Fruit fly (Drosophila melanogaster) whole organism, embryonic: ENCODE results near the gene CG15764.
A peak's percentile ranks its signal among the peaks of the same experiment; 100 is the strongest.

Experiments
- Ada2b ChIP-seq: fragments of 200-800 bp; sonication (Bioruptor generic); IDR thresholded peaks from 2 replicates; pipeline ENCODE4 v1.3.6; 2022; ENCODE audit warnings: missing biosample characterization, missing genetic modification characterization
- Atf-2 ChIP-seq: fragments of 200-800 bp; sonication (Bioruptor generic); optimal IDR thresholded peaks from 2 replicates; lab custom pipeline; 2016; ENCODE audit warnings: missing biosample characterization, missing genetic modification characterization
- CG10147 ChIP-seq: fragments of 200-800 bp; sonication (Bioruptor generic); optimal IDR thresholded peaks from 2 replicates; lab custom pipeline; 2019; ENCODE audit warnings: missing biosample characterization, mild to moderate bottlenecking, missing genetic modification characterization, moderate library complexity
- CG11247 ChIP-seq: fragments of 200-800 bp; sonication (Bioruptor generic); IDR thresholded peaks from 2 replicates; pipeline ENCODE4 v1.3.6; 2022; ENCODE audit warnings: missing biosample characterization, missing genetic modification characterization
- CG13123 ChIP-seq: fragments of 200-800 bp; sonication (Bioruptor generic); optimal IDR thresholded peaks from 2 replicates; lab custom pipeline; 2016; ENCODE audit warnings: missing biosample characterization, missing genetic modification characterization
- CG15514 ChIP-seq: fragments of 200-800 bp; sonication (Bioruptor generic); optimal IDR thresholded peaks from 3 replicates; lab custom pipeline; 2017; ENCODE audit warnings: missing biosample characterization, missing genetic modification characterization, mild to moderate bottlenecking, moderate library complexity, missing genetic modification reagents
- CG1602 ChIP-seq: fragments of 200-800 bp; sonication (Bioruptor generic); optimal IDR thresholded peaks from 3 replicates; lab custom pipeline; 2016; ENCODE audit warnings: missing biosample characterization, missing genetic modification characterization
- CG18619 ChIP-seq: fragments of 200-800 bp; sonication (Bioruptor generic); optimal IDR thresholded peaks from 3 replicates; lab custom pipeline; 2017; ENCODE audit warnings: missing biosample characterization, mild to moderate bottlenecking, missing genetic modification characterization
- CG2129 ChIP-seq: fragments of 200-800 bp; sonication (Bioruptor generic); IDR thresholded peaks from 2 replicates; pipeline ENCODE4 v1.3.6; 2022; ENCODE audit warnings: missing biosample characterization, missing genetic modification characterization; ENCODE audit not compliant: partially characterized antibody
- CG2678 ChIP-seq: fragments of 200-800 bp; sonication (Bioruptor generic); optimal IDR thresholded peaks from 3 replicates; lab custom pipeline; 2019; ENCODE audit warnings: missing biosample characterization, mild to moderate bottlenecking, missing genetic modification characterization, moderate library complexity
- CG3838 ChIP-seq: fragments of 200-800 bp; sonication (Bioruptor generic); optimal IDR thresholded peaks from 3 replicates; lab custom pipeline; 2016; ENCODE audit warnings: missing biosample characterization, missing genetic modification characterization
- CG3995 ChIP-seq: fragments of 200-800 bp; sonication (Bioruptor generic); optimal IDR thresholded peaks from 3 replicates; lab custom pipeline; 2016; ENCODE audit warnings: missing biosample characterization, missing genetic modification characterization
- CG43689 ChIP-seq: fragments of 200-800 bp; sonication (Bioruptor generic); IDR thresholded peaks from 2 replicates; pipeline ENCODE4 v1.3.6; 2022; ENCODE audit warnings: missing biosample characterization, missing genetic modification characterization
- CG4730 ChIP-seq: fragments of 200-800 bp; sonication (Bioruptor generic); IDR thresholded peaks from 2 replicates; pipeline ENCODE4 v1.3.6; 2022; ENCODE audit warnings: missing biosample characterization, missing genetic modification characterization
- CG6254 ChIP-seq: fragments of 200-800 bp; sonication (Bioruptor generic); optimal IDR thresholded peaks from 3 replicates; lab custom pipeline; 2017; ENCODE audit warnings: mild to moderate bottlenecking, missing biosample characterization, missing genetic modification reagents, missing genetic modification characterization
- CG7839 ChIP-seq: fragments of 200-800 bp; sonication (Bioruptor generic); optimal IDR thresholded peaks from 3 replicates; lab custom pipeline; 2018; ENCODE audit warnings: missing biosample characterization, mild to moderate bottlenecking, missing genetic modification characterization, moderate library complexity
- CG9876 ChIP-seq: fragments of 200-800 bp; sonication (Bioruptor generic); optimal IDR thresholded peaks from 2 replicates; lab custom pipeline; 2016; ENCODE audit warnings: missing biosample characterization, missing genetic modification characterization
- CHES-1-like ChIP-seq: fragments of 200-800 bp; sonication (Bioruptor generic); optimal IDR thresholded peaks from 2 replicates; lab custom pipeline; 2016; ENCODE audit warnings: missing biosample characterization, missing genetic modification characterization
- Camta ChIP-seq: fragments of 200-800 bp; sonication (Bioruptor generic); optimal IDR thresholded peaks from 2 replicates; lab custom pipeline; 2016; ENCODE audit warnings: missing biosample characterization, missing genetic modification characterization
- CoRest ChIP-seq: fragments of 200-800 bp; sonication (Bioruptor generic); optimal IDR thresholded peaks from 3 replicates; lab custom pipeline; 2018; ENCODE audit warnings: missing biosample characterization, mild to moderate bottlenecking, missing genetic modification characterization, moderate library complexity
- CrebB ChIP-seq: fragments of 200-800 bp; sonication (Bioruptor generic); optimal IDR thresholded peaks from 3 replicates; lab custom pipeline; 2018; ENCODE audit warnings: missing biosample characterization, mild to moderate bottlenecking, missing genetic modification characterization
- Dip2 ChIP-seq: fragments of 200-800 bp; sonication (Bioruptor generic); IDR thresholded peaks from 2 replicates; pipeline ENCODE4 v1.3.6; 2022; ENCODE audit warnings: missing biosample characterization, missing genetic modification characterization
- H2.0 ChIP-seq: fragments of 200-800 bp; sonication (Bioruptor generic); IDR thresholded peaks from 2 replicates; pipeline ENCODE4 v1.3.6; 2022; ENCODE audit warnings: missing biosample characterization, missing genetic modification characterization
- Hey ChIP-seq: fragments of 200-800 bp; sonication (Bioruptor generic); optimal IDR thresholded peaks from 3 replicates; lab custom pipeline; 2018; ENCODE audit warnings: missing biosample characterization, mild to moderate bottlenecking, missing genetic modification characterization
- Hmr ChIP-seq: fragments of 200-800 bp; sonication (Bioruptor generic); optimal IDR thresholded peaks from 3 replicates; lab custom pipeline; 2017; ENCODE audit warnings: mild to moderate bottlenecking, missing biosample characterization, missing genetic modification reagents, missing genetic modification characterization
- Hr39 ChIP-seq: fragments of >200 bp; optimal IDR thresholded peaks from 2 replicates; lab custom pipeline; 2017
- NC2β ChIP-seq: fragments of 200-800 bp; sonication (Bioruptor generic); optimal IDR thresholded peaks from 2 replicates; lab custom pipeline; 2016; ENCODE audit warnings: missing biosample characterization, missing genetic modification characterization
- Neu2 ChIP-seq: fragments of 200-800 bp; sonication (Bioruptor generic); optimal IDR thresholded peaks from 3 replicates; lab custom pipeline; 2016; ENCODE audit warnings: missing biosample characterization, missing genetic modification characterization, borderline replicate concordance
- Ptx1 ChIP-seq: fragments of 200-800 bp; sonication (Bioruptor generic); IDR thresholded peaks from 2 replicates; pipeline ENCODE4 v1.3.6; 2022; ENCODE audit warnings: missing biosample characterization, missing genetic modification characterization
- Sox100B ChIP-seq: fragments of 200-800 bp; sonication (Bioruptor generic); optimal IDR thresholded peaks from 3 replicates; lab custom pipeline; 2018; ENCODE audit warnings: missing biosample characterization, mild to moderate bottlenecking, missing genetic modification characterization
- Sox102F ChIP-seq: fragments of 200-800 bp; sonication (Bioruptor generic); optimal IDR thresholded peaks from 2 replicates; lab custom pipeline; 2018; ENCODE audit warnings: missing biosample characterization, mild to moderate bottlenecking, missing genetic modification characterization, moderate library complexity
- Vsx1 ChIP-seq: fragments of 200-800 bp; sonication (Bioruptor generic); optimal IDR thresholded peaks from 2 replicates; lab custom pipeline; 2017; ENCODE audit warnings: missing biosample characterization, mild to moderate bottlenecking, missing genetic modification characterization, missing genetic modification reagents
- Xbp1 ChIP-seq: fragments of 200-800 bp; sonication (Bioruptor generic); optimal IDR thresholded peaks from 3 replicates; lab custom pipeline; 2016; ENCODE audit warnings: missing biosample characterization, mild to moderate bottlenecking, missing genetic modification characterization
- cato ChIP-seq: fragments of 200-800 bp; sonication (Bioruptor generic); optimal IDR thresholded peaks from 2 replicates; lab custom pipeline; 2016; ENCODE audit warnings: missing biosample characterization, missing genetic modification characterization, borderline replicate concordance
- caup ChIP-seq: fragments of 200-800 bp; sonication (Bioruptor generic); optimal IDR thresholded peaks from 3 replicates; lab custom pipeline; 2017; ENCODE audit warnings: missing biosample characterization, mild to moderate bottlenecking, missing genetic modification characterization, moderate library complexity; ENCODE audit not compliant: severe bottlenecking
- crc ChIP-seq: fragments of 200-800 bp; sonication (Bioruptor generic); optimal IDR thresholded peaks from 2 replicates; lab custom pipeline; 2016; ENCODE audit warnings: missing biosample characterization, missing genetic modification characterization
- en ChIP-seq: fragments of 200-800 bp; sonication (Bioruptor generic); optimal IDR thresholded peaks from 2 replicates; lab custom pipeline; 2016; ENCODE audit warnings: missing biosample characterization, missing genetic modification characterization
- gcm2 ChIP-seq: fragments of 200-800 bp; sonication (Bioruptor generic); optimal IDR thresholded peaks from 2 replicates; lab custom pipeline; 2016; ENCODE audit warnings: missing biosample characterization, missing genetic modification characterization
- gro ChIP-seq: fragments of 200-800 bp; sonication (Bioruptor generic); optimal IDR thresholded peaks from 2 replicates; lab custom pipeline; 2016; ENCODE audit warnings: missing biosample characterization, missing genetic modification characterization
- gsb-n ChIP-seq: fragments of 200-800 bp; sonication (Bioruptor generic); optimal IDR thresholded peaks from 3 replicates; lab custom pipeline; 2018; ENCODE audit warnings: missing biosample characterization, mild to moderate bottlenecking, missing genetic modification characterization
- mam ChIP-seq: fragments of 200-800 bp; sonication (Bioruptor generic); optimal IDR thresholded peaks from 3 replicates; lab custom pipeline; 2016; ENCODE audit warnings: missing biosample characterization, missing genetic modification characterization
- onecut ChIP-seq: fragments of 200-800 bp; sonication (Bioruptor generic); IDR thresholded peaks from 2 replicates; pipeline ENCODE4 v1.3.6; 2022; ENCODE audit warnings: missing biosample characterization, missing genetic modification characterization
- pita ChIP-seq: fragments of 200-800 bp; sonication (Bioruptor generic); optimal IDR thresholded peaks from 2 replicates; lab custom pipeline; 2017; ENCODE audit warnings: missing biosample characterization, mild to moderate bottlenecking, missing genetic modification characterization
- run ChIP-seq: fragments of 200-800 bp; sonication (Bioruptor generic); optimal IDR thresholded peaks from 3 replicates; lab custom pipeline; 2018; ENCODE audit warnings: missing biosample characterization, mild to moderate bottlenecking, missing genetic modification characterization
- so ChIP-seq: fragments of 200-800 bp; sonication (Bioruptor generic); IDR thresholded peaks from 3 replicates; pipeline ENCODE4 v1.3.6; 2022; ENCODE audit warnings: missing biosample characterization, missing genetic modification characterization
- sob ChIP-seq: fragments of 200-800 bp; sonication (Bioruptor generic); IDR thresholded peaks from 2 replicates; pipeline ENCODE4 v1.3.6; 2022; ENCODE audit warnings: missing biosample characterization, missing genetic modification characterization
- usp ChIP-seq: fragments of >200 bp; optimal IDR thresholded peaks from 2 replicates; lab custom pipeline; 2017; ENCODE audit warnings: missing biosample characterization, missing genetic modification characterization
- wek ChIP-seq: fragments of 200-800 bp; sonication (Bioruptor generic); optimal IDR thresholded peaks from 3 replicates; lab custom pipeline; 2018; ENCODE audit warnings: missing biosample characterization, mild to moderate bottlenecking, missing genetic modification characterization, moderate library complexity

CG15764 gene

DNA sequence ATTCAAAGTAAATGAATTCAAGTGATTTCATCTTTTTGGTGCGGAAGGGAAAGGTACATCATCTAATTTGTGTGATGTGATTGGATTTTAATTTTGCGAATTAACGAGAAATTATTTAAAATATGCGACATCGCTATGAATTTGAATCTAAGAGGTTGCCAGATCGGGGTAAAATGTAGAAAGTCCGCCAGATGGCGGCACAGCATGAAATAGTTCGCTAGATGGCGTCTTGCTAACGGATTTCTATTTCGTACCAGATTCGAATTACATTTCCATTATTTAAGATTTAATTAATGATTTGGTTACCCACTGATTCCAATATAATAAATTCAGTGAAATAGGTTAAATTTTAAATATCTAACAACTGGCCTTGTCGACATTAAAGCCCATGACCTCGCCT lies 14.5 kb downstream of the CG15764 start (continued):
- TF ChIP-seq caup (GFP tag; lab: Kevin White, UChicago), result no peak
- no peak for TF ChIP-seq H2.0 (GFP tag; lab: Robert Waterston, UW)
- TF ChIP-seq CG9876, result peak; percentile 0
- no peak for TF ChIP-seq CG4730
- TF ChIP-seq CG18619 (GFP tag; lab: Kevin White, UChicago), result peak; percentile 21
- no peak for TF ChIP-seq Sox100B (GFP tag; lab: Kevin White, UChicago)
- peak; percentile 19 for TF ChIP-seq gro (GFP tag; lab: Kevin White, UChicago)
- TF ChIP-seq CG11247, result peak; percentile 31; the same call in 1 of the 2 replicates
- TF ChIP-seq Dip2 (GFP tag; lab: Robert Waterston, UW), result no peak
- TF ChIP-seq Atf-2, result no peak
- no peak for TF ChIP-seq CG2129 (GFP tag; lab: Robert Waterston, UW)
- TF ChIP-seq CG43689 (GFP tag; lab: Robert Waterston, UW), result no peak
- TF ChIP-seq onecut (GFP tag; lab: Robert Waterston, UW), result peak; percentile 30; the same call in 1 of the 2 replicates
- no peak for TF ChIP-seq CG6254
- TF ChIP-seq Ptx1 (GFP tag; lab: Robert Waterston, UW), result peak; percentile 24; the same call in 1 of the 2 replicates
- TF ChIP-seq sob (GFP tag; lab: Robert Waterston, UW), result peak; percentile 57
- no peak for TF ChIP-seq Neu2 (GFP tag; lab: Kevin White, UChicago)
- TF ChIP-seq Sox102F (GFP tag; lab: Kevin White, UChicago), result peak; percentile 21
- TF ChIP-seq CG3995, result no peak
- TF ChIP-seq CG7839 (tag; lab: Kevin White, UChicago), result peak; percentile 50
- no peak for TF ChIP-seq CG1602
- peak; percentile 64 for TF ChIP-seq CG15514 (GFP tag; lab: Kevin White, UChicago)
- no peak for TF ChIP-seq CG2678
- TF ChIP-seq Ada2b (GFP tag; lab: Robert Waterston, UW), result peak; percentile 37; the same call in 1 of the 2 replicates
- TF ChIP-seq CHES-1-like (GFP tag; lab: Kevin White, UChicago), result peak; percentile 5
- no peak for TF ChIP-seq run (tag; lab: Kevin White, UChicago)
- no peak for TF ChIP-seq wek
- TF ChIP-seq CG3838 (GFP tag; lab: Kevin White, UChicago), result no peak
- peak; percentile 46 for TF ChIP-seq mam (GFP tag; lab: Kevin White, UChicago)
- no peak for TF ChIP-seq CrebB (tag; lab: Kevin White, UChicago)
- no peak for TF ChIP-seq CG10147 (GFP tag; lab: Kevin White, UChicago)
- TF ChIP-seq cato (GFP tag; lab: Kevin White, UChicago), result no peak
- TF ChIP-seq gcm2, result no peak
- TF ChIP-seq Hr39, result no peak
- peak; percentile 66 for TF ChIP-seq Xbp1 (GFP tag; lab: Kevin White, UChicago)
- TF ChIP-seq en (GFP tag; lab: Kevin White, UChicago), result peak; percentile 11
- no peak for TF ChIP-seq so
- peak; percentile 59 for TF ChIP-seq CoRest (tag; lab: Kevin White, UChicago)
- TF ChIP-seq usp (GFP tag; lab: Kevin White, UChicago), result no peak
- TF ChIP-seq Vsx1 (GFP tag; lab: Kevin White, UChicago), result no peak
- TF ChIP-seq Hmr (GFP tag; lab: Kevin White, UChicago), result peak; percentile 58
- peak; percentile 33 for TF ChIP-seq NC2β
- no peak for TF ChIP-seq gsb-n (tag; lab: Kevin White, UChicago)
- TF ChIP-seq Camta, result peak; percentile 15
- TF ChIP-seq Hey (tag; lab: Kevin White, UChicago), result no peak
- no peak for TF ChIP-seq crc (GFP tag; lab: Kevin White, UChicago)
- peak; percentile 25 for TF ChIP-seq CG13123 (GFP tag; lab: Kevin White, UChicago)
- TF ChIP-seq pita, result peak; percentile 37
